Fruit fly (Drosophila melanogaster) whole organism, adult: ENCODE measurements around the gene CG46457.

Experiments
- CG12768 ChIP-seq: fragments of 200-800 bp; sonication (Bioruptor generic); optimal IDR thresholded peaks from 2 replicates; lab custom pipeline; 2017; ENCODE audit warnings: missing biosample characterization, missing genetic modification characterization, mild to moderate bottlenecking, moderate library complexity, missing genetic modification reagents
- CG14711 ChIP-seq: fragments of 200-800 bp; sonication (Bioruptor generic); optimal IDR thresholded peaks from 2 replicates; lab custom pipeline; 2018; ENCODE audit warnings: missing biosample characterization, mild to moderate bottlenecking, missing genetic modification characterization, moderate library complexity
- CG33017 ChIP-seq: fragments of 200-800 bp; sonication (Bioruptor generic); optimal IDR thresholded peaks from 2 replicates; lab custom pipeline; 2018; ENCODE audit warnings: missing biosample characterization, mild to moderate bottlenecking, missing genetic modification characterization, moderate library complexity
- CG7045 ChIP-seq: fragments of 200-800 bp; sonication (Bioruptor generic); optimal IDR thresholded peaks from 2 replicates; lab custom pipeline; 2017; ENCODE audit warnings: missing biosample characterization, mild to moderate bottlenecking, missing genetic modification characterization
- cic ChIP-seq: fragments of 200-800 bp; sonication (Bioruptor generic); optimal IDR thresholded peaks from 2 replicates; lab custom pipeline; 2017; ENCODE audit warnings: missing biosample characterization, mild to moderate bottlenecking, missing genetic modification characterization, moderate library complexity
- pad ChIP-seq: fragments of 200-800 bp; sonication (Bioruptor generic); optimal IDR thresholded peaks from 3 replicates; lab custom pipeline; 2017; ENCODE audit warnings: missing biosample characterization, missing genetic modification characterization, mild to moderate bottlenecking, moderate library complexity, missing genetic modification reagents
- tj ChIP-seq: fragments of 200-800 bp; sonication (Bioruptor generic); optimal IDR thresholded peaks from 3 replicates; lab custom pipeline; 2017; ENCODE audit warnings: missing biosample characterization, mild to moderate bottlenecking, missing genetic modification characterization, moderate library complexity
- toe ChIP-seq: fragments of 200-800 bp; sonication (Bioruptor generic); optimal IDR thresholded peaks from 2 replicates; lab custom pipeline; 2016; ENCODE audit warnings: missing biosample characterization, missing genetic modification characterization

DNA sequence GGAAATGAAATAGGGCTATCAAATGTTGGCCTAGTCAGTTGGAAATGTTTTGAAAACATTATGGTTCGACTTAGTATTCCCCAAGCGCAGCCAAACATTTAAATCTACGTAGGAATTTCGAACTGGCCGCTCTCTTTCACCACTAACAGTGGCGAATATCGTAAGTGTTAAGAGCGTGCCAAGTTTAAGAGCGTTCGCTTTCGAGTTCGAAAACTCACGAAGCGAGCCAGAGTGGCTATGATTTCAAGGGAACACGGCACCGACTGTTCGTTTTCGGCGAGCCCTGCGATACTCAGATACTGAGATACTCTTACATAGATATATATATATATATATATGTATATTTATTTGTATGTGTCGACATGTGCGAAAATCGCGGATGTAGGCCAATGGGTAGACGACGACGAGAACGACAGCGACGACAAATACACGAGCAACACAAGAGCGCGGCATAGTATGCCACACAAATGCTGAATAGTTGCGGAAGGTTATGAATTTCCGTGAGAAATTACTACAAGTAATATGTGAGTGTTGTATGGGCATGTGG is 9.6 kb upstream of the CG46457 start:
- no peak for TF ChIP-seq CG14711
- no peak for TF ChIP-seq CG7045 (GFP tag; lab: Kevin White, UChicago)
- no peak for TF ChIP-seq CG33017 (tag; lab: Kevin White, UChicago)
- no peak for TF ChIP-seq pad (GFP tag; lab: Kevin White, UChicago)
- TF ChIP-seq tj (GFP tag; lab: Kevin White, UChicago) = no peak
- no peak for TF ChIP-seq CG12768 (GFP tag; lab: Kevin White, UChicago)
- TF ChIP-seq cic = no peak
- no peak for TF ChIP-seq toe (GFP tag; lab: Kevin White, UChicago)
